Worm (Caenorhabditis elegans) whole organism, L2 larva: Measurements from ENCODE around the gene EGAP1.5.
A peak's percentile ranks its signal among the peaks of the same experiment; 100 is the strongest.

Experiments used
- C34F6.9 ChIP-seq: fragments of 150-350 bp; optimal IDR thresholded peaks from 2 replicates; lab custom pipeline; 2014; ENCODE audit warnings: missing biosample characterization, missing genetic modification characterization
- F13H6.1 ChIP-seq: sonication (generic microtip); optimal IDR thresholded peaks from 2 replicates; lab custom pipeline; 2016; ENCODE audit warnings: missing genetic modification characterization, missing compliant biosample characterization
- Y55F3AM.14 ChIP-seq: fragments of 200-800 bp; sonication (Bioruptor generic); optimal IDR thresholded peaks from 2 replicates; lab custom pipeline; 2018; ENCODE audit warnings: mild to moderate bottlenecking, missing genetic modification characterization, missing compliant biosample characterization
- ZK546.5 ChIP-seq: sonication (generic microtip); optimal IDR thresholded peaks from 2 replicates; lab custom pipeline; 2017; ENCODE audit warnings: missing biosample characterization, missing genetic modification characterization
- aly-2 ChIP-seq: fragments of 150-350 bp; optimal IDR thresholded peaks from 2 replicates; lab custom pipeline; 2014; ENCODE audit warnings: missing biosample characterization, missing genetic modification characterization
- blmp-1 ChIP-seq: sonication (generic microtip); optimal IDR thresholded peaks from 2 replicates; lab custom pipeline; 2017; ENCODE audit warnings: missing genetic modification characterization, mild to moderate bottlenecking, missing compliant biosample characterization, antibody characterized with exemption, moderate library complexity; ENCODE audit not compliant: insufficient read depth
- ceh-16 ChIP-seq: fragments of 150-350 bp; optimal IDR thresholded peaks from 2 replicates; lab custom pipeline; 2014; ENCODE audit warnings: missing biosample characterization, missing genetic modification characterization
- dmd-4 ChIP-seq: sonication (generic microtip); optimal IDR thresholded peaks from 2 replicates; lab custom pipeline; 2017; ENCODE audit warnings: missing biosample characterization, missing genetic modification characterization
- fos-1 ChIP-seq: fragments of 150-350 bp; optimal IDR thresholded peaks from 2 replicates; lab custom pipeline; 2014; ENCODE audit warnings: missing biosample characterization, missing genetic modification characterization
- gmeb-1 ChIP-seq: fragments of 150-350 bp; optimal IDR thresholded peaks from 2 replicates; lab custom pipeline; 2014; ENCODE audit warnings: missing biosample characterization, missing genetic modification characterization
- lin-11 ChIP-seq: fragments of 150-350 bp; sonication (generic microtip); optimal IDR thresholded peaks from 2 replicates; lab custom pipeline; 2014; ENCODE audit warnings: missing biosample characterization, missing genetic modification characterization, inconsistent platforms, mixed read lengths
- lin-13 ChIP-seq: fragments of 150-350 bp; optimal IDR thresholded peaks from 2 replicates; lab custom pipeline; 2014; ENCODE audit warnings: missing biosample characterization, missing genetic modification reagents, missing genetic modification characterization
- lin-39 ChIP-seq: fragments of 150-350 bp; optimal IDR thresholded peaks from 2 replicates; lab custom pipeline; 2014; ENCODE audit warnings: missing biosample characterization, missing genetic modification reagents, missing genetic modification characterization
- lsy-2 ChIP-seq, 2 experiments: fragments of 150-350 bp in 1 of 2; sonication (generic microtip) in 1 of 2; optimal IDR thresholded peaks; 2 replicates each; lab custom pipeline; 2014 to 2017; ENCODE audit warnings: missing biosample characterization in 2 of 2, missing genetic modification characterization in 2 of 2
- mab-5 ChIP-seq: fragments of 150-350 bp; optimal IDR thresholded peaks from 2 replicates; lab custom pipeline; 2014; ENCODE audit warnings: missing biosample characterization, missing genetic modification characterization
- mbf-1 ChIP-seq: sonication (generic microtip); optimal IDR thresholded peaks from 2 replicates; lab custom pipeline; 2017; ENCODE audit warnings: missing biosample characterization, missing genetic modification characterization
- mdl-1 ChIP-seq, 2 experiments: fragments of 150-350 bp in 1 of 2; sonication (generic microtip) in 1 of 2; optimal IDR thresholded peaks; 2 replicates each; lab custom pipeline; 2017; ENCODE audit warnings: missing biosample characterization in 2 of 2, missing genetic modification characterization in 2 of 2
- nhr-11 ChIP-seq: fragments of 150-350 bp; optimal IDR thresholded peaks from 2 replicates; lab custom pipeline; 2014; ENCODE audit warnings: missing biosample characterization, missing genetic modification characterization
- nhr-12 ChIP-seq: fragments of 150-350 bp; optimal IDR thresholded peaks from 2 replicates; lab custom pipeline; 2014; ENCODE audit warnings: missing biosample characterization, missing genetic modification characterization
- nhr-129 ChIP-seq: fragments of 150-350 bp; optimal IDR thresholded peaks from 2 replicates; lab custom pipeline; 2014; ENCODE audit warnings: missing biosample characterization, missing genetic modification characterization
- nhr-23 ChIP-seq: fragments of 150-350 bp; optimal IDR thresholded peaks from 2 replicates; lab custom pipeline; 2014; ENCODE audit warnings: missing biosample characterization, missing genetic modification reagents, missing genetic modification characterization
- nhr-237 ChIP-seq: fragments of 150-350 bp; optimal IDR thresholded peaks from 2 replicates; lab custom pipeline; 2014; ENCODE audit warnings: missing biosample characterization, missing genetic modification characterization
- nhr-25 ChIP-seq: fragments of 150-350 bp; sonication (generic microtip); optimal IDR thresholded peaks from 3 replicates; lab custom pipeline; 2014; ENCODE audit warnings: missing biosample characterization, missing genetic modification characterization
- nhr-6 ChIP-seq: fragments of 150-350 bp; optimal IDR thresholded peaks from 2 replicates; lab custom pipeline; 2014; ENCODE audit warnings: missing biosample characterization, missing genetic modification characterization
- peb-1 ChIP-seq: fragments of 150-350 bp; optimal IDR thresholded peaks from 2 replicates; lab custom pipeline; 2014; ENCODE audit warnings: missing biosample characterization, missing genetic modification characterization
- sem-4 ChIP-seq: fragments of 150-350 bp; optimal IDR thresholded peaks from 2 replicates; lab custom pipeline; 2014; ENCODE audit warnings: missing biosample characterization, missing genetic modification reagents, missing genetic modification characterization
- skn-1 ChIP-seq: sonication (generic microtip); optimal IDR thresholded peaks from 2 replicates; lab custom pipeline; 2017; ENCODE audit warnings: missing biosample characterization, missing genetic modification characterization
- sma-9 ChIP-seq, 2 experiments: fragments of 150-350 bp in 1 of 2; sonication (generic microtip) in 1 of 2; optimal IDR thresholded peaks; 2 replicates each; lab custom pipeline; 2014 to 2016; ENCODE audit warnings: missing genetic modification characterization in 2 of 2, mild to moderate bottlenecking in 1 of 2, missing biosample characterization in 1 of 2, missing compliant biosample characterization in 1 of 2, missing genetic modification reagents in 1 of 2, moderate library complexity in 1 of 2
- snpc-4 ChIP-seq: fragments of 150-350 bp; optimal IDR thresholded peaks from 2 replicates; lab custom pipeline; 2014; ENCODE audit warnings: missing biosample characterization, missing genetic modification characterization
- unc-62 ChIP-seq: fragments of 150-350 bp; optimal IDR thresholded peaks from 2 replicates; lab custom pipeline; 2014; ENCODE audit warnings: missing biosample characterization, missing genetic modification reagents, missing genetic modification characterization
- ztf-11 ChIP-seq: sonication (generic microtip); optimal IDR thresholded peaks from 2 replicates; lab custom pipeline; 2017; ENCODE audit warnings: missing biosample characterization, missing genetic modification characterization
- ztf-4 ChIP-seq: fragments of 150-350 bp; optimal IDR thresholded peaks from 2 replicates; lab custom pipeline; 2014; ENCODE audit warnings: missing biosample characterization, missing genetic modification characterization

EGAP1.5 gene

ce11 chrIII:5965368-5965767 is 33.8 kb downstream of the EGAP1.5 start:
- peak; percentile 87 for TF ChIP-seq ceh-16 (tag; lab: Kevin White, UChicago)
- no peak for TF ChIP-seq Y55F3AM.14 (GFP tag; lab: Kevin White, UChicago)

ce11 chrIII:5965839-5966463 is 34.4 kb downstream of the EGAP1.5 start, which contains the start of gene dct-6:
dct-6 (plus strand) TSS chrIII:5966413.
- TF ChIP-seq skn-1 (tag; lab: Kevin White, UChicago), result no peak
- peak; percentile 79 for TF ChIP-seq fos-1

- TF ChIP-seq mdl-1 (tag; optimal IDR thresholded peaks at IDR 0.05; lab: Kevin White, UChicago) (no peak), lin-39 (no peak), aly-2 (tag; lab: Kevin White, UChicago) (no peak), blmp-1 (tag; lab: Kevin White, UChicago) (no peak), ztf-11 (tag; lab: Kevin White, UChicago) (no peak), mab-5 (no peak), mbf-1 (tag; lab: Kevin White, UChicago) (no peak), nhr-237 (tag; lab: Kevin White, UChicago) (no peak), nhr-12 (tag; lab: Kevin White, UChicago) (no peak)
Observed at ce11 chrIII:5967640-5968039, 36.1 kb downstream of the EGAP1.5 start.

ce11 chrIII:5975005-5975730 is 43.6 kb downstream of the EGAP1.5 start, which contains the start of gene mlp-1:
mlp-1 (minus strand) TSS chrIII:5975055.
- TF ChIP-seq C34F6.9 (no peak), unc-62 (no peak)

- no peak for TF ChIP-seq nhr-11 (tag; lab: Kevin White, UChicago)
- TF ChIP-seq nhr-129, result peak; percentile 4
Observed at ce11 chrIII:5976021-5976420, 44.5 kb downstream of the EGAP1.5 start.

- TF ChIP-seq sma-9 (GFP tag; optimal IDR thresholded peaks at IDR 0.05; lab: Kevin White, UChicago), result peak; percentile 8
- TF ChIP-seq sma-9 (tag; optimal IDR thresholded peaks at IDR 0.05; lab: Kevin White, UChicago), result no peak
- no peak for TF ChIP-seq snpc-4 (tag; lab: Kevin White, UChicago)
- TF ChIP-seq F13H6.1 (tag; lab: Kevin White, UChicago), result peak; percentile 29
Observed at ce11 chrIII:5980274-5980918, 48.9 kb downstream of the EGAP1.5 start.

ce11 chrIII:5981407-5981806 is 49.9 kb downstream of the EGAP1.5 start:
- TF ChIP-seq gmeb-1 (tag; lab: Kevin White, UChicago) (peak; percentile 2), skn-1 (tag; lab: Kevin White, UChicago) (peak; percentile 68), fos-1 (peak; percentile 95), nhr-25 (no peak), nhr-23 (no peak)
- TF ChIP-seq, all 48 proteins: peak for 3

- TF ChIP-seq nhr-12 (tag; lab: Kevin White, UChicago) (no peak), ztf-4 (tag; lab: Kevin White, UChicago) (no peak), Y55F3AM.14 (GFP tag; lab: Kevin White, UChicago) (no peak), gmeb-1 (tag; lab: Kevin White, UChicago) (no peak), ztf-11 (tag; lab: Kevin White, UChicago) (no peak), F13H6.1 (tag; lab: Kevin White, UChicago) (no peak), ZK546.5 (no peak), snpc-4 (tag; lab: Kevin White, UChicago) (no peak), nhr-129 (no peak), lin-13 (GFP tag; lab: Kevin White, UChicago) (no peak), lin-11 (tag; lab: Kevin White, UChicago) (no peak), lin-39 (no peak), sem-4 (no peak), sma-9 (GFP tag; optimal IDR thresholded peaks at IDR 0.05; lab: Kevin White, UChicago) (no peak), sma-9 (tag; optimal IDR thresholded peaks at IDR 0.05; lab: Kevin White, UChicago) (no peak), aly-2 (tag; lab: Kevin White, UChicago) (no peak), nhr-6 (tag; lab: Kevin White, UChicago) (no peak), dmd-4 (tag; lab: Kevin White, UChicago) (no peak), lsy-2 (tag; optimal IDR thresholded peaks at IDR 0.05; lab: Kevin White, UChicago) (no peak), peb-1 (tag; lab: Kevin White, UChicago) (no peak)
Observed at ce11 chrIII:5982026-5982425, 50.5 kb downstream of the EGAP1.5 start, which contains the start of gene frm-2. frm-2 (minus strand) TSS chrIII:5982126.
